Worm (Caenorhabditis elegans): ENCODE results near the gene C28H8.5.

DNA sequence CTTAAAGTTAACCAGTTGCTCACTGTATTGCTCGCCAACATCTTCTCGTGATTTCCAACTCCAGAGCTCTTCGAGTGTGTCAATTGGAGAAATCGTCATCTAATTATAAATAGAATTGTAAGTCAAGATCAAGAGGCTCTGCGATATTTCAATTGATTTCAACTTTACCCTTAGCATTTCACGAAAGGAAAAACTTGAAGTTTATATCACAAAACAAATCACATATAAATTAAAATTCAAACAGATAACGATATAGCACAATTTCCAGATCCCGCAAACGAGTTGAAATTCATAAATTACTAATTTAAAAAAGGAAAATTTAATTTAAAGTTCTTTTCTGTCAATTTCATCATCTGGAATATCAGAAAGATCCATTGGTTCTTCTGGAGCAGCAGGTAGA, 15.7 kb upstream of the C28H8.5 start, which contains the start of gene eng-1:
- TF ChIP-seq nhr-12 (tag; optimal IDR thresholded peaks at IDR 0.05): no peak
- TF ChIP-seq ztf-4 (tag; optimal IDR thresholded peaks at IDR 0.05): no peak
- no peak for TF ChIP-seq unc-86 (tag; optimal IDR thresholded peaks at IDR 0.05)
- TF ChIP-seq mep-1 (tag; optimal IDR thresholded peaks at IDR 0.05): no peak
- no peak for TF ChIP-seq nhr-76 (tag; optimal IDR thresholded peaks at IDR 0.05)
- no peak for TF ChIP-seq skn-1 (tag; optimal IDR thresholded peaks at IDR 0.05)
- no peak for TF ChIP-seq sptf-1 (tag; optimal IDR thresholded peaks at IDR 0.05)
- TF ChIP-seq vab-15 (tag; optimal IDR thresholded peaks at IDR 0.05): no peak
- TF ChIP-seq ceh-90 (tag; optimal IDR thresholded peaks at IDR 0.05): no peak
- TF ChIP-seq nhr-11 (tag; optimal IDR thresholded peaks at IDR 0.05): no peak
- no peak for TF ChIP-seq ceh-63 (GFP tag; optimal IDR thresholded peaks at IDR 0.05)
- TF ChIP-seq elt-3 (tag; optimal IDR thresholded peaks at IDR 0.05): no peak

Measured in whole organism, L1 larva.